Worm (Caenorhabditis elegans): Measurements from ENCODE around the gene rol-3.

rol-3 gene

DNA sequence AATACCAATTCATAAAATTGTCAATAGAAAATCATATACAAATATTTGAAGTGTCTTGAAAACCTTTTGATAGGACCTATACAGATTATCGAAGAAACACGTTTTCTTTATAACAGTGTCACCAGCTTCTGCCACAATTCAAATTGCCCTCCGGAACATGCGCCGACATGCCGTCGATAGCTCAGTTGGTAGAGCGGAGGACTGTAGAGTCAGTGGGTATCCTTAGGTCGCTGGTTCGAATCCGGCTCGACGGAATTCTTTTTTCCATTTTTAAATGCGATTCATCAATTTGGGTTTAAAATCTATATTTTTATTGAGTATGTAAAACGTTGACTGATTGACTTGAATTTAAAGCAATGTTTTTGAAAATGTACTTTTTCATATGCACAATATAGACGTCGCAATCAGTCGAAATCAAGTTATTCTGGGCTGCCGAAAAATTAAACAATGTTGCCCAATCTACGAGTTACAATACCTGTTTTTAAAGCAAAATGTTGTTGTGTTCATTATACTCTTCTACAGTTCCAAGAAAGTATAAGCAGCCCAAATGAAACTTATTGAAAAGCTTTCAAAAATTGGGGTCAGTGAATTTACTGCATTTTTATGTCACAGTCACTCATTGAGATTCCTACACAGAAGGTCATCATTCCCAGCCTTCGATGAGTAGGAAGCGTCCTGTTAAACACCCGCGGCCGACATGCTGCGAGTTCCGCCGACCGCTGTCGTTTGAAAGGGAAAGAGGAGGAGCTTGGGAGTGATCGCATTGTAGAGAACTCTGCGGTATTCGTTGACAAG lies 9.3 kb upstream of the rol-3 start:
- TF ChIP-seq F10B5.3 (tag; optimal IDR thresholded peaks at IDR 0.05) = peak; percentile 69
- peak; percentile 57; the same call in 1 of the 2 replicates for TF ChIP-seq pha-4 (GFP tag; IDR thresholded peaks at IDR 0.05)
- TF ChIP-seq pha-4 (tag; optimal IDR thresholded peaks at IDR 0.05) = no peak
- TF ChIP-seq ceh-44 (GFP tag; IDR thresholded peaks at IDR 0.05) = peak; percentile 62; the same call in 1 of the 2 replicates
- peak; percentile 92 for TF ChIP-seq T26A8.4 (GFP tag; IDR thresholded peaks at IDR 0.05)
- peak; percentile 79 for TF ChIP-seq hlh-11 (tag; optimal IDR thresholded peaks at IDR 0.05)
- no peak for TF ChIP-seq nhr-77 (tag; optimal IDR thresholded peaks at IDR 0.05)
- peak; percentile 24; the same call in 1 of the 2 replicates for TF ChIP-seq ceh-20 (GFP tag; IDR thresholded peaks at IDR 0.05)
- peak; percentile 80 for TF ChIP-seq dve-1 (tag; optimal IDR thresholded peaks at IDR 0.05; ENCODE audit: insufficient read depth)
- peak; percentile 84 for TF ChIP-seq mep-1 (tag; optimal IDR thresholded peaks at IDR 0.05)
- TF ChIP-seq snpc-4 (tag; optimal IDR thresholded peaks at IDR 0.05) = peak; percentile 91
- peak; percentile 56; the same call in 1 of the 2 replicates for TF ChIP-seq dmd-8 (GFP tag; IDR thresholded peaks at IDR 0.05)
- TF ChIP-seq daf-19 (GFP tag; conservative IDR thresholded peaks at IDR 0.05) = 0 out of 2 replicates have a peak, but pooled peaks have one; percentile 65
- 0 out of 2 replicates have a peak, but pooled peaks have one; percentile 33 for TF ChIP-seq F26F4.8 (GFP tag; conservative IDR thresholded peaks at IDR 0.05)
- peak; percentile 92 for TF ChIP-seq F49E8.2 (tag; optimal IDR thresholded peaks at IDR 0.05; ENCODE audit: borderline replicate concordance)
- TF ChIP-seq D1046.2 (GFP tag; IDR thresholded peaks at IDR 0.05) = no peak
- peak in 1 of 2 experiments; percentile 65 for TF ChIP-seq lsy-2 (tag; optimal IDR thresholded peaks at IDR 0.05)
- peak; percentile 9; the same call in 1 of the 2 replicates for TF ChIP-seq mdt-29 (GFP tag; IDR thresholded peaks at IDR 0.05)
- no peak for TF ChIP-seq aly-2 (tag; optimal IDR thresholded peaks at IDR 0.05)
- peak; percentile 87 for TF ChIP-seq mes-2 (tag; optimal IDR thresholded peaks at IDR 0.05; ENCODE audit: poor library complexity, severe bottlenecking)
- TF ChIP-seq snpc-1.2 (GFP tag; IDR thresholded peaks at IDR 0.05) = peak; percentile 87
- TF ChIP-seq Y75B8A.6 (GFP tag; IDR thresholded peaks at IDR 0.05) = no peak
- peak; percentile 46; the same call in 1 of the 2 replicates for TF ChIP-seq nhr-41 (GFP tag; IDR thresholded peaks at IDR 0.05)
- peak; percentile 51; the same call in 1 of the 2 replicates for TF ChIP-seq lin-1 (GFP tag; IDR thresholded peaks at IDR 0.05)
- TF ChIP-seq unc-130 (GFP tag; optimal IDR thresholded peaks at IDR 0.05) = peak; percentile 29
- peak; percentile 25 for TF ChIP-seq zip-2 (tag; optimal IDR thresholded peaks at IDR 0.05)
- TF ChIP-seq nhr-76 (tag; optimal IDR thresholded peaks at IDR 0.05) = no peak
- peak; percentile 73 for TF ChIP-seq nhr-48 (tag; optimal IDR thresholded peaks at IDR 0.05)
- peak; percentile 61 for TF ChIP-seq php-3 (GFP tag; IDR thresholded peaks at IDR 0.05)
- TF ChIP-seq mxl-3 (GFP tag; optimal IDR thresholded peaks at IDR 0.05) = peak; percentile 5
- peak; percentile 16 for TF ChIP-seq R02D3.7 (tag; optimal IDR thresholded peaks at IDR 0.05)
- TF ChIP-seq Y48G9A.11 (GFP tag; IDR thresholded peaks at IDR 0.05) = peak; percentile 83
- TF ChIP-seq fkh-10 (GFP tag; optimal IDR thresholded peaks at IDR 0.05) = no peak
- TF ChIP-seq set-16 (GFP tag; IDR thresholded peaks at IDR 0.05) = no peak
- peak; percentile 80 for TF ChIP-seq duxl-1 (tag; optimal IDR thresholded peaks at IDR 0.05; ENCODE audit: poor library complexity)
- TF ChIP-seq rbr-2 (tag; optimal IDR thresholded peaks at IDR 0.05) = peak; percentile 56
- TF ChIP-seq jun-1 (tag; optimal IDR thresholded peaks at IDR 0.05) = peak; percentile 31
- no peak for TF ChIP-seq zfp-2 (tag; optimal IDR thresholded peaks at IDR 0.05)
- TF ChIP-seq attf-4 (tag; optimal IDR thresholded peaks at IDR 0.05) = no peak
- peak; percentile 54 for TF ChIP-seq nhr-111 (GFP tag; optimal IDR thresholded peaks at IDR 0.05)
- peak; percentile 31 for TF ChIP-seq pqm-1 (tag; optimal IDR thresholded peaks at IDR 0.05)
- TF ChIP-seq lim-7 (GFP tag; IDR thresholded peaks at IDR 0.05) = 0 out of 2 replicates have a peak, but pooled peaks have one; percentile 43
- peak; percentile 97 for TF ChIP-seq ama-1 (optimal IDR thresholded peaks at IDR 0.05)
- peak; percentile 53 for TF ChIP-seq T20F7.1 (GFP tag; optimal IDR thresholded peaks at IDR 0.05)
- peak; percentile 12 to 78 for TF ChIP-seq daf-16 (GFP tag; optimal IDR thresholded peaks at IDR 0.05)
- peak; percentile 86 for TF ChIP-seq daf-16 (tag; optimal IDR thresholded peaks at IDR 0.05)
- TF ChIP-seq vab-7 (GFP tag; IDR thresholded peaks at IDR 0.05) = 0 out of 2 replicates have a peak, but pooled peaks have one; percentile 22
- peak; percentile 72 for TF ChIP-seq lin-13 (GFP tag; optimal IDR thresholded peaks at IDR 0.05)
- TF ChIP-seq aha-1 (tag) = peak; percentile 93

All from whole organism, L4 larva.